Worm (Caenorhabditis elegans): ENCODE results near the gene aldo-1.

- TF ChIP-seq T26A8.4 (GFP tag; IDR thresholded peaks at IDR 0.05) (no peak), lin-13 (GFP tag; optimal IDR thresholded peaks at IDR 0.05) (no peak), lir-3 (tag; optimal IDR thresholded peaks at IDR 0.05) (no peak)
These were observed 38.5 kb downstream of the aldo-1 start for ce11 chrIII:13526191-13526590.

Measured in whole organism, L4 larva.